Worm (Caenorhabditis elegans): ENCODE data around the gene nova-1.

nova-1 gene

ce11 chrV:18086783-18087182 is 5.0 kb upstream of the nova-1 start, which contains the start of gene slr-2:
Gene slr-2 (plus strand): TSS chrV:18087123.
- TF ChIP-seq egl-5 (tag; optimal IDR thresholded peaks at IDR 0.05), result no peak
- peak; percentile 60 for TF ChIP-seq pha-4 (tag; optimal IDR thresholded peaks at IDR 0.05)
- TF ChIP-seq mdl-1 (tag; optimal IDR thresholded peaks at IDR 0.05), result no peak
- no peak for TF ChIP-seq elt-3 (tag; optimal IDR thresholded peaks at IDR 0.05)
- no peak for TF ChIP-seq lsy-12 (tag; optimal IDR thresholded peaks at IDR 0.05)
- no peak for TF ChIP-seq nhr-28 (tag; optimal IDR thresholded peaks at IDR 0.05)
- no peak for TF ChIP-seq unc-62 (GFP tag; optimal IDR thresholded peaks at IDR 0.05)
- TF ChIP-seq jun-1 (tag; optimal IDR thresholded peaks at IDR 0.05), result no peak
- TF ChIP-seq aly-2 (tag; optimal IDR thresholded peaks at IDR 0.05), result no peak
- TF ChIP-seq zag-1 (tag; optimal IDR thresholded peaks at IDR 0.05), result no peak
- no peak for TF ChIP-seq ceh-16 (tag; optimal IDR thresholded peaks at IDR 0.05)
- peak; percentile 65 for TF ChIP-seq nfya-1 (tag; optimal IDR thresholded peaks at IDR 0.05; ENCODE audit: insufficient read depth)
- TF ChIP-seq ceh-82 (tag; optimal IDR thresholded peaks at IDR 0.05), result no peak
- no peak for TF ChIP-seq sea-2 (GFP tag; optimal IDR thresholded peaks at IDR 0.05)
- TF ChIP-seq nhr-11 (tag; optimal IDR thresholded peaks at IDR 0.05), result no peak
- TF ChIP-seq ZK546.5 (tag; optimal IDR thresholded peaks at IDR 0.05), result no peak
- peak; percentile 65 for TF ChIP-seq lin-15B (tag; optimal IDR thresholded peaks at IDR 0.05)
- no peak for TF ChIP-seq hmg-11 (tag; optimal IDR thresholded peaks at IDR 0.05)
- peak; percentile 8 for TF ChIP-seq nhr-23 (tag; optimal IDR thresholded peaks at IDR 0.05)

- TF ChIP-seq hmg-11 (tag; optimal IDR thresholded peaks at IDR 0.05) (no peak), nhr-25 (tag; optimal IDR thresholded peaks at IDR 0.05) (no peak), ama-1 (optimal IDR thresholded peaks at IDR 0.05) (no peak), sea-2 (GFP tag; optimal IDR thresholded peaks at IDR 0.05) (no peak), lsy-12 (tag; optimal IDR thresholded peaks at IDR 0.05) (no peak), ceh-9 (tag; optimal IDR thresholded peaks at IDR 0.05) (no peak), nhr-11 (tag; optimal IDR thresholded peaks at IDR 0.05) (no peak), nfya-1 (tag; optimal IDR thresholded peaks at IDR 0.05; ENCODE audit: insufficient read depth) (no peak), ceh-82 (tag; optimal IDR thresholded peaks at IDR 0.05) (no peak), nhr-43 (tag; optimal IDR thresholded peaks at IDR 0.05; ENCODE audit: poor library complexity, severe bottlenecking) (no peak), elt-2 (tag; optimal IDR thresholded peaks at IDR 0.05) (no peak), skn-1 (tag; optimal IDR thresholded peaks at IDR 0.05) (no peak), unc-62 (GFP tag; optimal IDR thresholded peaks at IDR 0.05) (no peak), pha-4 (tag; optimal IDR thresholded peaks at IDR 0.05) (no peak), ztf-11 (tag; optimal IDR thresholded peaks at IDR 0.05) (no peak), lin-39 (tag; optimal IDR thresholded peaks at IDR 0.05) (no peak), egl-5 (tag; optimal IDR thresholded peaks at IDR 0.05) (no peak), nhr-23 (tag; optimal IDR thresholded peaks at IDR 0.05) (no peak), mml-1 (tag; optimal IDR thresholded peaks at IDR 0.05) (no peak)
Observed at ce11 chrV:18086174-18086661, 4.5 kb upstream of the nova-1 start, which contains the start of gene Y59A8B.12. Gene Y59A8B.12 (minus strand): TSS chrV:18086224.

- no peak for TF ChIP-seq mdl-1 (tag; optimal IDR thresholded peaks at IDR 0.05)
- no peak for TF ChIP-seq egl-5 (tag; optimal IDR thresholded peaks at IDR 0.05)
- no peak for TF ChIP-seq ZK546.5 (tag; optimal IDR thresholded peaks at IDR 0.05)
- no peak for TF ChIP-seq ceh-16 (tag; optimal IDR thresholded peaks at IDR 0.05)
- TF ChIP-seq elt-3 (tag; optimal IDR thresholded peaks at IDR 0.05), result no peak
- no peak for TF ChIP-seq ceh-28 (tag; optimal IDR thresholded peaks at IDR 0.05)
- TF ChIP-seq daf-12 (tag; optimal IDR thresholded peaks at IDR 0.05), result no peak
- no peak for TF ChIP-seq R02D3.7 (tag; optimal IDR thresholded peaks at IDR 0.05)
- TF ChIP-seq eor-1 (tag; optimal IDR thresholded peaks at IDR 0.05), result no peak
- no peak for TF ChIP-seq nhr-43 (tag; optimal IDR thresholded peaks at IDR 0.05; ENCODE audit: poor library complexity, severe bottlenecking)
- no peak for TF ChIP-seq unc-62 (GFP tag; optimal IDR thresholded peaks at IDR 0.05)
- TF ChIP-seq ceh-9 (tag; optimal IDR thresholded peaks at IDR 0.05), result no peak
Observed at ce11 chrV:18085150-18085833, 3.5 kb upstream of the nova-1 start, which contains the start of gene fbxa-106. Gene fbxa-106 (minus strand): TSS chrV:18085200.

ce11 chrV:18079163-18079562 is 2.6 kb downstream of the nova-1 start:
- TF ChIP-seq hmg-11 (tag; optimal IDR thresholded peaks at IDR 0.05) (peak; percentile 79), tbx-2 (tag; optimal IDR thresholded peaks at IDR 0.05) (peak; percentile 28), nhr-23 (tag; optimal IDR thresholded peaks at IDR 0.05) (peak; percentile 42), fkh-10 (GFP tag; optimal IDR thresholded peaks at IDR 0.05) (peak; percentile 62), zag-1 (tag; optimal IDR thresholded peaks at IDR 0.05) (peak; percentile 56), lin-15B (tag; optimal IDR thresholded peaks at IDR 0.05) (peak; percentile 67), ceh-28 (tag; optimal IDR thresholded peaks at IDR 0.05) (peak; percentile 96), unc-62 (GFP tag; optimal IDR thresholded peaks at IDR 0.05) (peak; percentile 0), jun-1 (tag; optimal IDR thresholded peaks at IDR 0.05) (peak; percentile 54), elt-2 (tag; optimal IDR thresholded peaks at IDR 0.05) (peak; percentile 20), nhr-25 (tag; optimal IDR thresholded peaks at IDR 0.05) (no peak), ceh-82 (tag; optimal IDR thresholded peaks at IDR 0.05) (peak; percentile 58), ztf-4 (tag; optimal IDR thresholded peaks at IDR 0.05) (no peak), pha-4 (tag; optimal IDR thresholded peaks at IDR 0.05) (peak; percentile 82), sea-2 (GFP tag; optimal IDR thresholded peaks at IDR 0.05) (peak; percentile 95), mml-1 (tag; optimal IDR thresholded peaks at IDR 0.05) (no peak), fkh-2 (tag; optimal IDR thresholded peaks at IDR 0.05) (peak; percentile 17), nhr-28 (tag; optimal IDR thresholded peaks at IDR 0.05) (no peak), R02D3.7 (tag; optimal IDR thresholded peaks at IDR 0.05) (peak; percentile 57), ceh-9 (tag; optimal IDR thresholded peaks at IDR 0.05) (no peak), nfya-1 (tag; optimal IDR thresholded peaks at IDR 0.05; ENCODE audit: insufficient read depth) (peak; percentile 89), ama-1 (optimal IDR thresholded peaks at IDR 0.05) (peak; percentile 20), skn-1 (tag; optimal IDR thresholded peaks at IDR 0.05) (peak; percentile 85), fos-1 (tag; optimal IDR thresholded peaks at IDR 0.05) (no peak), snpc-4 (tag; optimal IDR thresholded peaks at IDR 0.05) (peak; percentile 66), daf-12 (tag; optimal IDR thresholded peaks at IDR 0.05) (no peak), lin-39 (tag; optimal IDR thresholded peaks at IDR 0.05) (peak; percentile 65), pqm-1 (tag; optimal IDR thresholded peaks at IDR 0.05) (no peak), egl-5 (tag; optimal IDR thresholded peaks at IDR 0.05) (peak; percentile 67)
